Worm (Caenorhabditis elegans): ENCODE measurements around the gene Y116F11B.14.

DNA sequence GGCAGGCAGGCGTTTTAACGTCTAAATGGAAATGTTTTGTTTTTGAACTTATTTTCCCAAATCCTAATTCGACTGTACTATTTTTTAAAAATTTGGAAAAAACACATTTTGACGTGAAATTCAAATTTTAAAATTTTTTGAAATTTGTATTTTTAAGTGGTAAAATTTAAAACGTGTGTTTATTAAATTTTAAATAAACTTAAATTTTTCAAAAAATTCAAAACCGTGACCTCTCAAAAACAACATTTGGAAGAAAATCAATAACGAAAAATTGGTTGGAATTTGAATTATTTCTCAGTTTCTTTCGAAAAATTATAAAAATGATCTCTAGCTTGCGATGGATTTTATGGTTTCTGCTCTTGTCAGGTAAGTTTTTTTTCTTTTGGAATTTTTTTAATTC is 41.9 kb upstream of the Y116F11B.14 start, which contains the start of gene Y116F11B.8:
- no peak for TF ChIP-seq ztf-11 (tag; optimal IDR thresholded peaks at IDR 0.05)
- TF ChIP-seq pha-4 (GFP tag; IDR thresholded peaks at IDR 0.05): no peak
- no peak for TF ChIP-seq pha-4 (tag; optimal IDR thresholded peaks at IDR 0.05)
- TF ChIP-seq nhr-48 (tag; optimal IDR thresholded peaks at IDR 0.05): no peak

All from whole organism, L4 larva.